Fruit fly (Drosophila melanogaster): ENCODE results near the gene CG3918.

- TF ChIP-seq h (GFP tag; optimal IDR thresholded peaks at IDR 0.05) = no peak
- no peak for TF ChIP-seq Dfd (GFP tag; optimal IDR thresholded peaks at IDR 0.05)
- TF ChIP-seq sage (GFP tag; optimal IDR thresholded peaks at IDR 0.05) = no peak
- TF ChIP-seq Vsx2 (GFP tag; optimal IDR thresholded peaks at IDR 0.05; ENCODE audit: partially characterized antibody) = peak; percentile 12
- no peak for TF ChIP-seq rgr (GFP tag; optimal IDR thresholded peaks at IDR 0.05)
- TF ChIP-seq pan (optimal IDR thresholded peaks at IDR 0.05) = no peak
- no peak for TF ChIP-seq usp (GFP tag; optimal IDR thresholded peaks at IDR 0.05)
- TF ChIP-seq Mio (GFP tag; optimal IDR thresholded peaks at IDR 0.05) = no peak
Observed at dm6 chrX:6543569-6544173, 19.4 kb downstream of the CG3918 start.

All from whole organism, wandering third instar larva.